Fruit fly (Drosophila melanogaster) S2 (cell line): Measurements from ENCODE around the gene CG5521.

Source experiments
- CG8478 ChIP-seq: fragments of >200 bp; optimal IDR thresholded peaks from 2 replicates; lab custom pipeline; 2018
- CTCF ChIP-seq, 2 experiments: fragments of >200 bp; optimal IDR thresholded peaks; 2 replicates each; lab custom pipeline; 2018

DNA sequence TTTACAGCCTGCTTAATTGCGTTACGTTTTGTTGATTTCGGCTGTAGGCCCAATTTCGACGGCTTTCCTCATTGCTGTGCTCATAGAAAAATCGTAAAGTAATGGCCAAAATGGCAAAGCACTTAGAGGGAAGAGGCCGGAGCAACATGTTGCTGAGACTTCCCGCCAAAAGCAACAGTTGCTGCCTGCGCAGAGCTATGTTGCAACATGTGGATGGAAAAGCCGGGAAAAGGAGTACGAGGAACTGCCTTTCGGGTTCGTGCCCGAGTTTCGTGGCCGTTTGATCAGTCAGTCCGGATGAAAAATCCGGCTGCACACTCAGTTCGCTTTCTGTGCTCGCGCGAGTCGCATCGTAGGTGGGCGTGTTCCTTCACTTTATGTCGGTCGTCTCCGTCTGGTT lies 29.9 kb downstream of the CG5521 start, which contains the start of gene RYa-R:
- TF ChIP-seq CG8478 (lab: Kevin White, UChicago) (no peak), CTCF (optimal IDR thresholded peaks at IDR 0.05; lab: Kevin White, UChicago) (no peak)
